Worm (Caenorhabditis elegans) whole organism, L2 larva: ENCODE data around the gene ZK836.3.

ENCODE experiments used
- R02D3.7 ChIP-seq: fragments of 150-350 bp; optimal IDR thresholded peaks from 2 replicates; lab custom pipeline; 2014; ENCODE audit warnings: missing biosample characterization, missing genetic modification characterization
- Y55F3AM.14 ChIP-seq: fragments of 200-800 bp; sonication (Bioruptor generic); optimal IDR thresholded peaks from 2 replicates; lab custom pipeline; 2018; ENCODE audit warnings: mild to moderate bottlenecking, missing genetic modification characterization, missing compliant biosample characterization
- ama-1 ChIP-seq: fragments of 150-350 bp; optimal IDR thresholded peaks from 2 replicates; lab custom pipeline; 2018; ENCODE audit warnings: inconsistent platforms
- blmp-1 ChIP-seq: sonication (generic microtip); optimal IDR thresholded peaks from 2 replicates; lab custom pipeline; 2017; ENCODE audit warnings: missing genetic modification characterization, mild to moderate bottlenecking, missing compliant biosample characterization, antibody characterized with exemption, moderate library complexity; ENCODE audit not compliant: insufficient read depth
- lin-13 ChIP-seq: fragments of 150-350 bp; optimal IDR thresholded peaks from 2 replicates; lab custom pipeline; 2014; ENCODE audit warnings: missing biosample characterization, missing genetic modification reagents, missing genetic modification characterization
- mdl-1 ChIP-seq, 2 experiments: fragments of 150-350 bp in 1 of 2; sonication (generic microtip) in 1 of 2; optimal IDR thresholded peaks; 2 replicates each; lab custom pipeline; 2017; ENCODE audit warnings: missing biosample characterization in 2 of 2, missing genetic modification characterization in 2 of 2
- nhr-11 ChIP-seq: fragments of 150-350 bp; optimal IDR thresholded peaks from 2 replicates; lab custom pipeline; 2014; ENCODE audit warnings: missing biosample characterization, missing genetic modification characterization
- nhr-237 ChIP-seq: fragments of 150-350 bp; optimal IDR thresholded peaks from 2 replicates; lab custom pipeline; 2014; ENCODE audit warnings: missing biosample characterization, missing genetic modification characterization
- unc-55 ChIP-seq: fragments of 150-350 bp; sonication (generic microtip); optimal IDR thresholded peaks from 3 replicates; lab custom pipeline; 2014; ENCODE audit warnings: missing biosample characterization, missing genetic modification reagents, missing genetic modification characterization
- zag-1 ChIP-seq: fragments of 150-350 bp; optimal IDR thresholded peaks from 2 replicates; lab custom pipeline; 2014; ENCODE audit warnings: missing biosample characterization, missing genetic modification characterization

- no peak for TF ChIP-seq R02D3.7
- no peak for TF ChIP-seq nhr-11
- TF ChIP-seq nhr-237, result no peak
- no peak for TF ChIP-seq zag-1
- TF ChIP-seq blmp-1 (tag; lab: Kevin White, UChicago), result no peak
- TF ChIP-seq ama-1 (lab: Kevin White, UChicago), result no peak
- TF ChIP-seq unc-55 (GFP tag; lab: Kevin White, UChicago), result no peak
- no peak for TF ChIP-seq mdl-1 (tag; optimal IDR thresholded peaks at IDR 0.05; lab: Kevin White, UChicago)
- no peak for TF ChIP-seq lin-13
- TF ChIP-seq Y55F3AM.14 (GFP tag; lab: Kevin White, UChicago), result no peak
Observed at ce11 chrV:12154554-12154953, 41.2 kb downstream of the ZK836.3 start, which contains the start of gene C27A7.9.
